Worm (Caenorhabditis elegans): ENCODE results near the gene ins-6.

DNA sequence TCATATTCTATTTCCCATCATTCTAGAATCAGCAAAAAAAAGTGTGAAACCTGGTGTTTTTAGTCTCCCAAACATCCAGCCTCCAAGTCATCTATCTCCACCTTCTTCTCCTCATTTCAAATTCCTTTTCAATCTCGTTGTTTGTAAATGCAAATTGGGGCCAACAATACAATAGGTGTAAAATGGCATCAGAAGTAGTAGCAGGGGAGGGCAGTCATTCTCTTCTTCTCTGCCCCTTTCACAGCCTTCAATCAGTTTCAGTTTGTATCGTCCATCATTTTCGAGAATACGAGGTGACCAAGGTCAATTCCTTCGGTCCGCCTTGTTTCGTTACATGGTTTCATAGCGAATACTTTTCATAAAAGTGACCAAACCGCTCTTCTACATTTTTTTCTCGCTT lies 30.9 kb upstream of the ins-6 start, which contains the start of gene B0034.4:
- TF ChIP-seq mdl-1 (tag; optimal IDR thresholded peaks at IDR 0.05), result no peak
- TF ChIP-seq elt-1 (tag; optimal IDR thresholded peaks at IDR 0.05), result no peak
- no peak for TF ChIP-seq ztf-4 (tag; optimal IDR thresholded peaks at IDR 0.05)
- no peak for TF ChIP-seq aly-2 (tag; optimal IDR thresholded peaks at IDR 0.05)
- no peak for TF ChIP-seq fos-1 (tag; optimal IDR thresholded peaks at IDR 0.05)
- no peak for TF ChIP-seq R02D3.7 (tag; optimal IDR thresholded peaks at IDR 0.05)
- no peak for TF ChIP-seq nhr-76 (tag; optimal IDR thresholded peaks at IDR 0.05)
- no peak for TF ChIP-seq nhr-23 (tag; optimal IDR thresholded peaks at IDR 0.05)
- TF ChIP-seq snpc-4 (tag; optimal IDR thresholded peaks at IDR 0.05), result no peak
